Fruit fly (Drosophila melanogaster) S2 (cell line): ENCODE measurements around the gene Cys.

ENCODE experiments used
- CG8478 ChIP-seq: fragments of >200 bp; optimal IDR thresholded peaks from 2 replicates; lab custom pipeline; 2018
- CTCF ChIP-seq, 2 experiments: fragments of >200 bp; optimal IDR thresholded peaks; 2 replicates each; lab custom pipeline; 2018

Gene Cys

DNA sequence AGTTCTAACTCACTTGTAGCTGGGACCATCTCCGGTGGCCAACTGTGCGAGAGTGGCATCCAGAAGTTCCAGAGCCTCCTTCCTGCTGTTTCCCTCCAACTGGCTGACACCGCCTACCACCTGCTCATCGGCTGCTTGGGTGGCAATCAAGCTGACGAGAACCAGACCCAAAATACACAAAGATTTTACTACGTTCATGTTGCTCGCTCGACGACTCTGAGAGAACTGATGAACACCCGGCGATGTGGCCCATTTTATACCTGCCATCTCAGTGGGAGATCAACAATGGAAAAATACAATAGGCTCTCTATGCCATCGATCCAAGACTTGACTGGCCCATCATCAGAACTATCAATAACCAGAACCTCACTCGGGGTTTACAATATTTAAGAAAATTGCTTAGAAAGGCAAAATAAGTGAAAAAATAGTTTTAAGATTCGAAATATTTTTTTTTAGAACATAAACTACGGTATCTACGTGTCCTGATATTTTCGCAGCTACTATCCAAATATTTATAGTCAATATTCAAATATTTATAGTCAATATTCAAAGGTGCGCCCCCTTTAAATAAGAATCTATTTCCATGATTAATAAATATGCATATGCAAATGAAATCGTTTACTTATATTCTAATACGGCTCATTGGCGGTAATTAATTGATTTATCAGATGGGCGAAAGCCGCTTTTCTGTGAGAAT is at the start of gene Cys:
Cys (minus strand) TSS at position 234 of the 697 bp plus-strand sequence.
- TF ChIP-seq CTCF (optimal IDR thresholded peaks at IDR 0.05; lab: Kevin White, UChicago) (no peak), CG8478 (lab: Kevin White, UChicago) (no peak)

DNA sequence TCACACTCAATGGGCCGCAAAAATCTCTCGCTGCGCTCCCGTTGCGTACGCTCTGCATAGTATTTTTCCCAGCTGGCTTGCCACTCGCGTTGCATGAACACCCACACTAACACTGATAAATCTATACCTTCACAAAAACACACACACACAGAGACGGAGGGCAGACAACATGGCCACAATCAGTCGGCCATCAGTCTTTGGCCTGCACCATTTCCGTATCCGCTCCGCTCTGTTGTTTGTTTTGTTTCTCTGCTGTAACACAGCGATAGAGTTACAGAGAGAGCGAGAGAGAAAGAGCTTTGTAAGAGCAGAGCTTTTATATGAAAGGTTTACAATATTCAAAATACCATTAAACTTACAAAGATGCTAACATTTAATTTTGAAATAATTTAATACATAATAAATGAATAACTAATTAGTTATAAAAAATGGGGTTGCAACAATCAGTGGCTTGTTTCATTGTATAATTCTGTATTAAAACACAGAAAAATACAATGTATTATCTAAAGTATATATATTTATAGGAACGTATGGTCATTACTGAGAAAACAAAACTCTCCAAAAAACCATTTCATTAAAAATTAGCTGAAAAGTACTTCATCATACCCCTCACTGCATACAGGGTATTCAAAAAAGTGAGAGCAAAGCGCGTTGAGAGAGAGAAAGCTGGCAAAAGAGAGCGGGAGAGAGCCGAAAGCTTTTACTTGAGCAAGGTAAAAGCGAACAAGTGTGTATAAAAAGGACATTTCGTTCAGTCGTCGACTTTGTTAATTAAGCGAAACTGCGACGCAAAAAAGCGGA is 39.6 kb upstream of the Cys start, which contains the start of gene CG14853:
CG14853 (plus strand) TSS at position 751 of the 801 bp plus-strand sequence.
- TF ChIP-seq CTCF (optimal IDR thresholded peaks at IDR 0.05; lab: Kevin White, UChicago) (no peak), CG8478 (lab: Kevin White, UChicago) (no peak)

DNA sequence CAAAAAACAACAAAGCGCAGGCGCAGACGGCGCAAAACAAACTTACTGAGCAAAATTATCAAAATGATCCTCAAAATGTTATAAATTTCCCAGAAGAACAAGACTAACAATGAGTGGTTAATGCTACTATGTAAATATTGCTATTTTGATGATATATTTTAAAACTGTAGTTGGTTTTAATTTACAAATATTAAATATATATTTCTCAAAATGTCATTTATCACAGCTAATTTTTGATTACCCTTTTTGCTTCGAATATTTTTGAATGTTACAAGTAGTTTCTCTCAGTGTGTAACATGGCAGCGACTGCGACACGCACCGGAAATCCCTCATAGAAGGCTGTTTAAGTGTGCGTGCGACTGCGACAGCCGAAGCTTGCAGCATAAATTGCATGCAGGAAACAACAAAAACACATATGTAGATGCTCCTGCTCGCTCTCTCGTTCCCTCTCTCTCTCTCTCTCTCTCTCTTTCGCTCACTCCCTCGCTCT is 28.5 kb upstream of the Cys start:
- TF ChIP-seq CTCF (optimal IDR thresholded peaks at IDR 0.05; lab: Kevin White, UChicago) (no peak), CG8478 (lab: Kevin White, UChicago) (no peak)

DNA sequence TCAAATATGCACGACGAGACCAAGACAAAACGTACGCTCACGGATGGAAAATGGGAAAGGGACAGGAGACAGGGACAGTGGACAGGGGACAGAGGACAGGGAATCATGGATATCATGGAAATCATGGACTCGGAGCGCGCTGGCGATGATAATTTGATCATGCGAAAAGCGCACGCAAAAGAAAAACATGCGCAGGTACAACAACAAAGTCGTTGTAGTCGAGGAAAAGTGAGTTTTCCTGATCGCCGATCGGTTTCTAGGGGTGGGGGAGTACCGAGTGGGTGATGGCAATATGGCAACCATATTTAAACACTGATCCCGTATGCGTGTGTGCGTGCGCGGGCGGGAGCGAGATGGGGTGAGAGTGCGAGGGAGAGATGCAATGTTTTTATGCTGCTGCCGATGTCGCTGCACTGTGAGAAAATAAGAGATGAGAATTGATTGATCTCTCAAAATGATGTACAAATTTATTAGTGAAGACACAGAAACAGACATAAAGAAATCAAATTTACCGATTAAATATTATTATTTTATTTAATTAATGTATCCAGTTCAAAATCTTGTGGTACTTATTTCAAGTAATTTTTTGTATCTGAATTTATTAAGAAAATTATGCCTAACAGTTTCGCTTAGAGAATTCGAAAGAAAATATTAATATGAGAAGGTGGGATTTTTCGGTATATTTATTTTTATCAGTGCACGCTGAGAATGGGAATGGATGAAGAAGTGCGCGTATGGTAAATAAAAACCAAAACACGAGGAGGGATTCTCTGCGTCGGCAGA is 21.5 kb upstream of the Cys start:
- TF ChIP-seq CTCF (optimal IDR thresholded peaks at IDR 0.05; lab: Kevin White, UChicago) (no peak), CG8478 (lab: Kevin White, UChicago) (no peak)

DNA sequence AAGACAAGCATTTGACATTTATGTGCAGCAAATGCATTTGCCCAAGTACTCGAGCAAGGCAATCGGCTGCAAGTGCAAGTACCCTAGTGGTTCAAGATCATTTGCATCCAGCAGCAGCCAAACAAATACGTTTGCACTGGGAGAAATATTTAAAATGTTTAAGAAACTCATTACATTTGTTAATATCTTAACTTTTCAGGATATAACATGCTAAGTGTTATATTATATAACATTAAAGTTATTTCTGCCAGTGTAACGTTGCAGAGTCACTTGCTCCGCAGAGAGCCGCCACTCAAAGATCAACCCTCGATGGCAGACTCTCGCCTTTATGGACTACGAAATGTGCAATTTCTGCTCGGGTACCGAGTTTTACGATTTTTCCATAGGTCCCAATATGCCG is 20.0 kb upstream of the Cys start:
- TF ChIP-seq CG8478 (lab: Kevin White, UChicago) (no peak), CTCF (optimal IDR thresholded peaks at IDR 0.05; lab: Kevin White, UChicago) (no peak)

DNA sequence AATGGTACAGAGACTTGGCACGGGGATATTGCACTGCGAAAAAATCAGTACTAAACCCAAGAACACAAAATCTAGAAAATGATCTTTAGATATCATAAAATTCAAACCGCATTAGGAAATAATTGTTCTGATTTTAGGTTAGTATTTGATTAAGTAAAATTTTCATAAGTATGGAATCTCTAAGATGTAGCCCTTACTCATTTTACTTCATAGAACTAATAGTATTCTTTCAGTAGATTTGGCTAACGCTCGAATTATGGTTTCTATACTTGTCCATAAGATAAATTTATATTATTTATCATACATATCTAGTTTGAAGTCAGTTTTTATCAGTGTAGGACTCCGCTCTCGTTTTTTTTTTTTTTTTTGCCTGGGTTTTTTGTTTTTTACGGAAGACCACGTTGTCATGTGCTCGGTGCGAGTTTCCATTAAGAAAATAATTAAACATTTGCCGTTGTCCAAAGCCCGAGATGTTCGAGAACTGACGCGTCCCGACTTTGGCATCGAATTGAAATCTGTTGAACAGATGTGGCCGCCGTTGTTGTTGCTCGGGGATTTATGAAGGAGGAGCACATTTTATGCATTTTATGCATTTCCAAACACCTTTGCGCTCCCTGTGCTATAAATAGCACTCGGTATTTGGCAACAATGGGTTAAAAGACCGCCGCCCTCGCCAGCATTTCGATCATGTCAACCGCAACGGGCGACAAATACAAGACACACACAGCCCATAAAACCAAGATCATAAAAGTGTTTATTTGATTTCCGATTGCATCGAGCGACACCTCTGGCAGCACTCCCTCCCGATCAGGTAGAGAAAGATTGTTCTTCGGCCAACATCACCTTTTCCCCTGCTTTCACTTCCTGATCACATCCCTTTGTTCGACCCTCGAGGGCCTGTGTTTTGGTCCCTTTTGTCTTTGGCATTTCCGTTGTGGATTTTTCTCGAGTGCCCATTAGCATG is 17.3 kb upstream of the Cys start:
- no peak for TF ChIP-seq CG8478 (lab: Kevin White, UChicago)
- TF ChIP-seq CTCF (optimal IDR thresholded peaks at IDR 0.05; lab: Kevin White, UChicago): no peak

DNA sequence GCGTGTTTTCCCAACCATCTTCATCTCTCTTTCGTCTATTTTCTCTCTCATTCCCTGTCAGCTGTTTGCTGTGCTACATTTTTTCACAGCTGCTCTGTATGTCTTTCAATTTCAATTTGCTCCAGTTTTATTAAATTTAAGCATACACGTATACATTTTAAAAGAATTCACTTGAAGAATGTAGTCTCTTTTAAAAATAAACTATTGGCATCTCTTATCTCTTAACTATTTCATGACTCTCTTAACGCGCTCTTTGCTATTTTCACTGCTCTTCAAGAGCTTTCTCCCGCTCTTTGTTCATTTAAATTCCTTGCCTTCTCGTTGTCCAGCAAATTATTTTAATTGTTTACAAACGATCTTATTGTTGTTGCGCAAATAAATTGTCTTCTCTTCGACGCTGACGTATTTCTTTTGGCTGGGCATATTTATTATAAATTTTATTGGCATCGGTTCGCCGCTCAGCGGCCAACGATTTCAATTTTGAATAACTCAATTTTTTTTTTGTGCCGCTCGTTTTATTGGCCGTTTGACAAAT is 10.7 kb upstream of the Cys start:
- no peak for TF ChIP-seq CG8478 (lab: Kevin White, UChicago)
- no peak for TF ChIP-seq CTCF (optimal IDR thresholded peaks at IDR 0.05; lab: Kevin White, UChicago)

DNA sequence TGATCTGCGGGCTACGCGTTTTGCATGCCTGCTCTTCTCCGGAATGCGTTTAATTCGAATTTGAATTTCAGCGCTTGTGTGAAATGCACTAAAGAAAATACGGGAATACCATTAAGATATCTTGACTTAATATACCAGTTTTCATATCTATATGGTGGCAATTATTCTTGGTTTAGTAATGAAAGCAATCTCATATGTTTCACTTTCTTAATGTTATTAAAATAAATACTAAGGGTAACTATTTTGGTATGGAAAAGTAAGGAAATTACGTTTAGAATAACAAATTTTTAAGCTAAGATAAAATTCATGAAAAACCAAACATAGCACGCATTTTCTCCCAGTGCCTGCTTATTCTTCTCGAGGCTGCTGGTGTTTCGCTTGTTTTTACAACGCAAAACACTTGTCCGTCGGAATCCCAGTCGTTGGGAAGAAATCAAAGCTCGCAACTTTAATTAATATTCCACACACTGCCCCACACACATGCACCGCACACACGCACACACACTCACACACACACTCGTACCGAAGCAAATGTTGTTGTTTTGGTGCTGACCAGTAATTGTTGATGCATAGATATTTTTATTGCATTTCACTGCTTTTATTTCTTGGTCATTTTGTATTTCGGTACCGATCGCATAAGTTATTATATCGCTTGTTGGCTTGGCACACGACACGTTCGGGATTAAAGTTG is 8.5 kb upstream of the Cys start:
- no peak for TF ChIP-seq CG8478 (lab: Kevin White, UChicago)

DNA sequence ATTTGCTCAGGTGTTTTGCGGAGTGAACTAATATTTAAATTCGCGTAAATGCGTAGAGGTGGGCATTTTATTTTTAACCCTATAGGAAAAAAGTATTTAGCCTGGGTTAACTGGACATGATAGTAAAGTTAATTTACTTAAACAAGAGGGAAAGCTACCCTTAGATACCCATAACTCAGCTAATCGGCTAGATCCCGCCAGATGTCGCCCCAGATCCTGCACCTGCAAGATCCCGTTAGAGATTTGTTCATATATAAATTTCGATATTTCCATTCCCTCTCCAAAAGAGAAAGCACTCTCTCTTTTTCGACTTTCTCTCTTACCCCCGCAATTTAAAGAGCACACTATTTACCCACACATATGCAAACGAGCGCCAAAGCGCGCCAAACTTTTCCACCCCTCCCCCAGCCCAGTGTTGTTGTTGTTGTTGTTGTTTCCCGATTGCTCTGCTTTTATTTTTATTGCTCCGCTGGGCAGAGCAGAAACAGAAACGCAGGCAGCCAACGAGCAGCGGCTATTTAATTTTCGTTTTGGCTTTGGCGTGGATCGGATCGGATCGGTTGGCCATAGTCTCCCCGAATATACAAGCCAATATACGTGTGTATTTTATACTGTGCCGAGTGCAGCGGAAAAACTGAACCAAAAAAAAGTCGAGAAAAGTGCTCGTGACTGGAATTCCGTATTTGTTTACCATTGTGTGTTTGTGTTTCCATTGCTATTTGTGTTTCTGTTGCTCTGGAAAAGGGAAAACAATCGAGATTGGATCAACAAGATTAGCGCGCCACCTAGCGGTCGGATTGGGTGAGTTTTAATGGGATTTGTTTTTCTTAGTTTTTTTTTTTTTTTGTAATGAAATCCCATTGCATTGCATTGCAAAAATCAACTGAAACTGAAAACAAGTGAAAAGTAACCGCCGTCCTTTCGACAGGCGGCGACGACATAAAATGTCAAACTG is 7.5 kb upstream of the Cys start, which contains the start of gene stumps:
stumps (plus strand) TSS at position 526 of the 955 bp plus-strand sequence.
- TF ChIP-seq CTCF (optimal IDR thresholded peaks at IDR 0.05; lab: Kevin White, UChicago) (peak; percentile 76 to 81), CG8478 (lab: Kevin White, UChicago) (no peak)

DNA sequence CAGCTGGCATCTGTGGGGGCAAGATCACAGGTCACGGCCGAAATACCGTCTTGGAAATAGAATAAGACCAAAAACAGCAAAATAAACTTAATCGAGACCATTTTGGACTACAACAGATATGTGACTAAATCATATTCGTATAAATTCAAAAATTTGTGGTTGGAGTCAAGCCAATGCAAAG is 7.0 kb upstream of the Cys start, which contains the start of gene CG44094:
CG44094 (minus strand) TSS at position 101 of the 181 bp plus-strand sequence.
- TF ChIP-seq CTCF (optimal IDR thresholded peaks at IDR 0.05; lab: Kevin White, UChicago) (no peak), CG8478 (lab: Kevin White, UChicago) (no peak)

DNA sequence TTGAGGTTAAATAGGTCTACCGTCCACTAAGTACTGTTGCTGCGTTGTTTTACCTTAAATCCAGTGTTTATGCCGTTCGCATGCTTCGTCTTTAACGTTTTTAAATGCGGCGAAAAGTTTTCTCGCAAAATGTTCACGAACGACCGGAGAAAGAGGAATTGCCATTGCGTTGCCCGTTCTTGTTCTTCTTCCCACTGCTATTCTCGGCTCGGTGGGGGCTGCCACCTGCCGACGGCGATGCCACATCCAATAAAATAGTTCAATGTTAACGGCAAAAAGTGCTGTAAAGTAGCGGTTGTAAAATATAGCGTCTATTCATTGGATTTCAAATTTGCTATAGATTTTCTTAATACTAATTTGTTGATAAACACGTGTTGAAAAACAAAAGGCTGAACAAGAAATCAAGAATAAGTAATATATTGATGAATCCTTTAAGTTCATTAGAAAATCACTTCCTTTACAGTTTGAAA is 6.3 kb upstream of the Cys start, which contains the start of gene CG7987:
CG7987 (minus strand) TSS at position 170 of the 470 bp plus-strand sequence.
- TF ChIP-seq CG8478 (lab: Kevin White, UChicago) (no peak), CTCF (optimal IDR thresholded peaks at IDR 0.05; lab: Kevin White, UChicago) (peak; percentile 39 to 64)
